Worm (Caenorhabditis elegans): ENCODE data around the gene meg-1.

The meg-1 gene

DNA sequence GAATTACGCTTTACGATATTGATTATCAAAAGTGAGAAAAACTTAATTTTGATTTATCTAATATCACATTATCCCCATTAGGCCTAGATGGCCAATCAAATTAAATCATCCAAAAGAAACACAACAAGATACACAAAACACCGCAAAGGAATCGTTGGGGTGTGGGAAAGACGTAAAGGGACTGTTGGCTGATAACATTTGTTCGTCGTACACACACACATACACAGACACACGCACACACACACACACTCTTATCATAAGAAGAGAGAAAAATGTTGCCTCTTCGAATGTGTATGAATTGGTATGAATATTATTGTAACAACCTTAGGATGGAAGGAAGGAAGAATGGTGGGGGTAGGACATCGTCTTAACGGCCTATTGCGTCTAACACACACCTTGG lies 44.3 kb downstream of the meg-1 start (continued):
- TF ChIP-seq unc-30 (tag; optimal IDR thresholded peaks at IDR 0.05) (no peak), efl-1 (optimal IDR thresholded peaks at IDR 0.05) (no peak), efl-1 (GFP tag; optimal IDR thresholded peaks at IDR 0.05 in 1 of 2) (peak in 1 of 2 experiments; percentile 81), Y116A8C.19 (tag; optimal IDR thresholded peaks at IDR 0.05; ENCODE audit: borderline replicate concordance) (no peak), nhr-19 (GFP tag; conservative IDR thresholded peaks at IDR 0.05) (no peak), elt-2 (tag; optimal IDR thresholded peaks at IDR 0.05) (peak; percentile 76), blmp-1 (tag; optimal IDR thresholded peaks at IDR 0.05) (peak; percentile 42), fkh-4 (tag; optimal IDR thresholded peaks at IDR 0.05; ENCODE audit: borderline replicate concordance) (no peak), zip-4 (GFP tag; optimal IDR thresholded peaks at IDR 0.05) (no peak), lin-35 (GFP tag; optimal IDR thresholded peaks at IDR 0.05) (peak in 1 of 2 experiments; percentile 62), hpl-2 (GFP tag; optimal IDR thresholded peaks at IDR 0.05) (no peak), alr-1 (tag; optimal IDR thresholded peaks at IDR 0.05; ENCODE audit: borderline replicate concordance) (no peak), ceh-63 (GFP tag; optimal IDR thresholded peaks at IDR 0.05) (no peak), dpl-1 (GFP tag; optimal IDR thresholded peaks at IDR 0.05) (no peak), unc-130 (tag; optimal IDR thresholded peaks at IDR 0.05) (no peak), ceh-88 (GFP tag; IDR thresholded peaks at IDR 0.05) (no peak), C04F5.9 (tag; optimal IDR thresholded peaks at IDR 0.05) (no peak), aly-2 (tag; optimal IDR thresholded peaks at IDR 0.05) (no peak), nhr-237 (tag; optimal IDR thresholded peaks at IDR 0.05) (no peak), pqm-1 (tag; optimal IDR thresholded peaks at IDR 0.05) (no peak), xbp-1 (tag; optimal IDR thresholded peaks at IDR 0.05) (no peak), lsy-2 (tag; optimal IDR thresholded peaks at IDR 0.05) (no peak), sup-37 (GFP tag; optimal IDR thresholded peaks at IDR 0.05) (no peak), efl-3 (GFP tag; optimal IDR thresholded peaks at IDR 0.05) (no peak), fkh-8 (tag; optimal IDR thresholded peaks at IDR 0.05) (no peak), nhr-28 (tag; optimal IDR thresholded peaks at IDR 0.05) (no peak), mep-1 (tag; optimal IDR thresholded peaks at IDR 0.05) (peak; percentile 10), snu-23 (GFP tag; optimal IDR thresholded peaks at IDR 0.05) (peak; percentile 21), tlp-1 (tag; optimal IDR thresholded peaks at IDR 0.05) (no peak), egl-13 (tag; optimal IDR thresholded peaks at IDR 0.05) (no peak), nhr-77 (tag; optimal IDR thresholded peaks at IDR 0.05) (no peak), unc-86 (tag; optimal IDR thresholded peaks at IDR 0.05) (no peak), lin-13 (GFP tag; optimal IDR thresholded peaks at IDR 0.05) (no peak), ztf-11 (tag; optimal IDR thresholded peaks at IDR 0.05) (no peak), nhr-85 (tag) (peak; percentile 68), nhr-11 (tag; optimal IDR thresholded peaks at IDR 0.05) (no peak)

DNA sequence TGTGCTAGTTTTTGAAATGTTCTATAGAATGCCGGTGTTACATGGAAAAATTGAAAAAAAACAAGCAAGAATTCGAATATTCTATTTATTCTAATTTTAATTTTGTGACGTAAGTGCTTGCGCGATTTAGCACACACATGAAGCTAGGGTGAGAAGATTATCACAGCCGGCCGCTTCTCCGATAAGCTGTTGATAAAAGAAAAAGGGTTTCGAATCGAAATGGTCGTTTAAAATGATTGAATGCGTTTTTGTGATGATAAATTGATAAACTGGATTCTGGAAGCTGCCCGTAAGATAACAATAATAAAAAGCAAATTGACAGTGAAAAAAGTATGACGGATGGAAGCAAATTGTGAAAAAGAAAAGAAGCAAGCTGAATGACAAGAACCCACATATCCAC lies 45.3 kb downstream of the meg-1 start:
- TF ChIP-seq tbx-2 (tag; optimal IDR thresholded peaks at IDR 0.05) (no peak), elt-2 (tag; optimal IDR thresholded peaks at IDR 0.05) (peak; percentile 88)

DNA sequence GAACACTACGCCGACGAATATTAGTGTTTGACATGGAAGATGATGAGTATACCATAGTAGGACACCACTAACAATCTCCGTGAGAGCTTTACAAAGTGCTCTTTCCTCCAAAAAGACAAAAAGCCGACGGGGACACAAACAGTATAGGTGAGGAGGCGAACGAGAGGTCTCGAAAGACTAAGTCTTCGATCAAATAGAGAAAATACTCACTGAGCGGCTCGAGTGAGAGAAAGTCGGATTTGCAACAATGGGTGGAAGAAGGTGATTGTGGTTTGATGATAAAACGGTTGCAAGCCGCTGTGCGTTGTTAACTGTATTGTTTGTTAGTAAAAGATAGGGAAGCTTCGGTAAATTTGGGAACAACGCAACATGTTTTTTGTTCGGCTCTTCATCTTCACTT lies 46.8 kb downstream of the meg-1 start, which contains the start of gene hlb-1:
Gene hlb-1 (minus strand): TSS at position 101 of the 400 bp plus-strand sequence.
- TF ChIP-seq nhr-77 (tag; optimal IDR thresholded peaks at IDR 0.05) (peak; percentile 30), C16A3.4 (tag; optimal IDR thresholded peaks at IDR 0.05) (no peak), nhr-90 (tag; optimal IDR thresholded peaks at IDR 0.05; ENCODE audit: poor library complexity) (no peak), Y116A8C.19 (tag; optimal IDR thresholded peaks at IDR 0.05; ENCODE audit: borderline replicate concordance) (no peak), elt-2 (tag; optimal IDR thresholded peaks at IDR 0.05) (no peak)
